ENCODE assay signal across 2 worm cellular contexts in genomic region chrIII:6495191-6495723, ce11.
TF ChIP-seq lines count a peak whose summit lies in the region.

Gene F23F12.13, plus strand, starts transcription at chrIII:6495673.

TF ChIP-seq in whole organism, L2 larva, 48 proteins besides CTCF, POLR2A, EP300 and RAD21 (continued from another document):
- TF ChIP-seq nhr-21 (tag; optimal IDR thresholded peaks at IDR 0.05; lab: Kevin White, UChicago): no peak
- TF ChIP-seq lin-39 (tag; optimal IDR thresholded peaks at IDR 0.05; lab: Kevin White, UChicago): no peak

TF ChIP-seq in whole organism, L4 larva, 104 proteins besides CTCF, POLR2A, EP300 and RAD21 (continued from another document):
- TF ChIP-seq nhr-11 (tag; optimal IDR thresholded peaks at IDR 0.05; lab: Kevin White, UChicago) (no peak), cey-2 (tag; optimal IDR thresholded peaks at IDR 0.05; lab: Kevin White, UChicago; ENCODE audit: borderline replicate concordance, insufficient read depth) (no peak), lin-15B (tag; optimal IDR thresholded peaks at IDR 0.05; lab: Kevin White, UChicago) (no peak), nhr-28 (tag; optimal IDR thresholded peaks at IDR 0.05; lab: Kevin White, UChicago) (peak; percentile 37), egl-43 (GFP tag; IDR thresholded peaks at IDR 0.05; lab: Robert Waterston, UW) (no peak), spr-1 (tag; optimal IDR thresholded peaks at IDR 0.05; lab: Kevin White, UChicago) (no peak), pqm-1 (tag; optimal IDR thresholded peaks at IDR 0.05; lab: Kevin White, UChicago) (peak; percentile 73), ces-1 (GFP tag; optimal IDR thresholded peaks at IDR 0.05; lab: Kevin White, UChicago) (no peak), F44E2.7 (GFP tag; IDR thresholded peaks at IDR 0.05; lab: Robert Waterston, UW) (no peak), ceh-20 (GFP tag; IDR thresholded peaks at IDR 0.05; lab: Robert Waterston, UW) (no peak), dve-1 (tag; optimal IDR thresholded peaks at IDR 0.05; lab: Kevin White, UChicago; ENCODE audit: insufficient read depth) (peak; percentile 58), nhr-76 (tag; optimal IDR thresholded peaks at IDR 0.05; lab: Kevin White, UChicago) (no peak), hlh-30 (tag; optimal IDR thresholded peaks at IDR 0.05; lab: Kevin White, UChicago; ENCODE audit: insufficient read depth) (peak; percentile 52), rbr-2 (tag; optimal IDR thresholded peaks at IDR 0.05; lab: Kevin White, UChicago) (no peak), skn-1 (tag; optimal IDR thresholded peaks at IDR 0.05; lab: Kevin White, UChicago) (no peak), nhr-111 (GFP tag; optimal IDR thresholded peaks at IDR 0.05; lab: Kevin White, UChicago) (no peak)
